Worm (Caenorhabditis elegans): Measurements from ENCODE around the gene K07C11.8.

DNA sequence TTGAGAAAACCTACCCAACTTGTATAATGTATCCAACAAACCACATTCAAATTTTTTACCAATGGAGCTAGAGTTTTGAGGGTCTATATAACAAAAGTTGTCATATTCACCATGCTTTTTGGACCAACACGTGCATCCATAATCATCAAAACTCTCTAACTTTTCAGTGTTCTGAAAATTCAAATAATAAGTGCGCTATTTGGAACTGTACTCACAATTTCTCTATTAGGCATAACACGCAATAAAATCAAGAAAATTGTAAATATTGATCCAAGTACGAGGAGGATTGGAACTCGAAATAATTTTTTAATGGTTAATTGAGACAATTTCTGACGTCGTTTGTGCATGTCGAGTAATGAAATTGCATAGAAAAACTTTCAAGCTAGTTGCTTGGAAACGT lies 22.2 kb upstream of the K07C11.8 start, which contains the start of gene C16D9.3:
- TF ChIP-seq him-1 (tag; optimal IDR thresholded peaks at IDR 0.05), result no peak
- no peak for TF ChIP-seq W03F9.2 (tag; optimal IDR thresholded peaks at IDR 0.05)

Data from whole organism, L4/young adult.